Worm (Caenorhabditis elegans) whole organism, L3 larva: ENCODE data around the gene F10B5.3.
A peak's percentile ranks its signal among the peaks of the same experiment; 100 is the strongest.

Experiments used
- ZK546.5 ChIP-seq: sonication (generic microtip); optimal IDR thresholded peaks from 2 replicates; lab custom pipeline; 2017; ENCODE audit warnings: missing biosample characterization, missing genetic modification characterization
- aly-2 ChIP-seq: fragments of 150-350 bp; optimal IDR thresholded peaks from 2 replicates; lab custom pipeline; 2014; ENCODE audit warnings: missing biosample characterization, missing genetic modification characterization
- ama-1 ChIP-seq: fragments of 150-350 bp; optimal IDR thresholded peaks from 2 replicates; lab custom pipeline; 2018
- ceh-16 ChIP-seq: sonication (generic microtip); optimal IDR thresholded peaks from 2 replicates; lab custom pipeline; 2017; ENCODE audit warnings: missing biosample characterization, missing genetic modification characterization
- ceh-28 ChIP-seq: fragments of 150-350 bp; optimal IDR thresholded peaks from 2 replicates; lab custom pipeline; 2014; ENCODE audit warnings: missing biosample characterization, missing genetic modification reagents, missing genetic modification characterization
- ceh-9 ChIP-seq: sonication (generic microtip); optimal IDR thresholded peaks from 2 replicates; lab custom pipeline; 2018; ENCODE audit warnings: missing biosample characterization, missing genetic modification characterization
- daf-12 ChIP-seq: fragments of 150-350 bp; optimal IDR thresholded peaks from 2 replicates; lab custom pipeline; 2014; ENCODE audit warnings: missing biosample characterization, missing genetic modification reagents, missing genetic modification characterization
- egl-5 ChIP-seq: fragments of 150-350 bp; optimal IDR thresholded peaks from 2 replicates; lab custom pipeline; 2017; ENCODE audit warnings: missing biosample characterization, missing genetic modification reagents, missing genetic modification characterization, inconsistent platforms
- elt-1 ChIP-seq: fragments of 150-350 bp; optimal IDR thresholded peaks from 2 replicates; lab custom pipeline; 2014; ENCODE audit warnings: missing biosample characterization, missing genetic modification characterization
- elt-2 ChIP-seq: sonication (generic microtip); optimal IDR thresholded peaks from 2 replicates; lab custom pipeline; 2016; ENCODE audit warnings: missing genetic modification reagents, mild to moderate bottlenecking, missing genetic modification characterization, missing compliant biosample characterization
- elt-3 ChIP-seq, 3 experiments: fragments of 150-350 bp in 1 of 3; sonication (generic microtip) in 2 of 3; optimal IDR thresholded peaks; 2 replicates in 2 of 3; 4 replicates in 1 of 3; lab custom pipeline; 2014 to 2017; ENCODE audit warnings: missing biosample characterization in 3 of 3, missing genetic modification characterization in 3 of 3
- fkh-2 ChIP-seq: fragments of 150-350 bp; optimal IDR thresholded peaks from 2 replicates; lab custom pipeline; 2014; ENCODE audit warnings: missing biosample characterization, missing genetic modification reagents, missing genetic modification characterization
- fos-1 ChIP-seq: fragments of 150-350 bp; optimal IDR thresholded peaks from 2 replicates; lab custom pipeline; 2014; ENCODE audit warnings: missing biosample characterization, missing genetic modification characterization
- hmg-11 ChIP-seq: sonication (generic microtip); optimal IDR thresholded peaks from 2 replicates; lab custom pipeline; 2016; ENCODE audit warnings: missing genetic modification characterization, missing compliant biosample characterization
- jun-1 ChIP-seq: fragments of 150-350 bp; optimal IDR thresholded peaks from 2 replicates; lab custom pipeline; 2014; ENCODE audit warnings: missing biosample characterization, missing genetic modification reagents, missing genetic modification characterization
- lin-15B ChIP-seq: fragments of 150-350 bp; optimal IDR thresholded peaks from 2 replicates; lab custom pipeline; 2014; ENCODE audit warnings: missing biosample characterization, missing genetic modification characterization
- lin-39 ChIP-seq: fragments of 150-350 bp; optimal IDR thresholded peaks from 2 replicates; lab custom pipeline; 2018; ENCODE audit warnings: missing biosample characterization, missing genetic modification reagents, missing genetic modification characterization
- lsy-12 ChIP-seq: sonication (generic microtip); optimal IDR thresholded peaks from 2 replicates; lab custom pipeline; 2016; ENCODE audit warnings: mild to moderate bottlenecking, missing genetic modification characterization, missing compliant biosample characterization
- mdl-1 ChIP-seq: fragments of 150-350 bp; optimal IDR thresholded peaks from 2 replicates; lab custom pipeline; 2014; ENCODE audit warnings: missing biosample characterization, missing genetic modification characterization
- mml-1 ChIP-seq: fragments of 150-350 bp; sonication (generic microtip); optimal IDR thresholded peaks from 3 replicates; lab custom pipeline; 2014; ENCODE audit warnings: missing biosample characterization, missing genetic modification characterization
- nfya-1 ChIP-seq: sonication (generic microtip); optimal IDR thresholded peaks from 2 replicates; lab custom pipeline; 2017; ENCODE audit warnings: missing genetic modification characterization, mild to moderate bottlenecking, missing compliant biosample characterization, antibody characterized with exemption, moderate library complexity; ENCODE audit not compliant: insufficient read depth
- nhr-12 ChIP-seq: fragments of 150-350 bp; optimal IDR thresholded peaks from 2 replicates; lab custom pipeline; 2014; ENCODE audit warnings: missing biosample characterization, missing genetic modification characterization
- nhr-23 ChIP-seq: fragments of 150-350 bp; optimal IDR thresholded peaks from 2 replicates; lab custom pipeline; 2014; ENCODE audit warnings: missing biosample characterization, missing genetic modification reagents, missing genetic modification characterization
- nhr-25 ChIP-seq: sonication (generic microtip); optimal IDR thresholded peaks from 2 replicates; lab custom pipeline; 2017; ENCODE audit warnings: missing biosample characterization, missing genetic modification characterization
- nhr-28 ChIP-seq: fragments of 150-350 bp; optimal IDR thresholded peaks from 2 replicates; lab custom pipeline; 2014; ENCODE audit warnings: missing biosample characterization, missing genetic modification characterization
- nhr-43 ChIP-seq: sonication (generic microtip); optimal IDR thresholded peaks from 2 replicates; lab custom pipeline; 2016; ENCODE audit warnings: mild to moderate bottlenecking, missing genetic modification characterization, missing compliant biosample characterization; ENCODE audit not compliant: poor library complexity, severe bottlenecking
- nhr-67 ChIP-seq: fragments of 150-350 bp; optimal IDR thresholded peaks from 2 replicates; lab custom pipeline; 2014; ENCODE audit warnings: missing biosample characterization, missing genetic modification characterization
- nhr-77 ChIP-seq: fragments of 150-350 bp; optimal IDR thresholded peaks from 2 replicates; lab custom pipeline; 2014; ENCODE audit warnings: missing biosample characterization, missing genetic modification characterization
- pha-4 ChIP-seq: fragments of 150-350 bp; optimal IDR thresholded peaks from 2 replicates; lab custom pipeline; 2014; ENCODE audit warnings: missing biosample characterization, missing genetic modification reagents, missing genetic modification characterization
- pqm-1 ChIP-seq: fragments of 150-350 bp; optimal IDR thresholded peaks from 2 replicates; lab custom pipeline; 2017; ENCODE audit warnings: missing biosample characterization, missing genetic modification characterization, inconsistent platforms
- skn-1 ChIP-seq: fragments of 150-350 bp; optimal IDR thresholded peaks from 2 replicates; lab custom pipeline; 2014; ENCODE audit warnings: missing biosample characterization, missing genetic modification characterization
- snpc-4 ChIP-seq: fragments of 150-350 bp; optimal IDR thresholded peaks from 2 replicates; lab custom pipeline; 2014; ENCODE audit warnings: missing biosample characterization, missing genetic modification characterization
- tbx-2 ChIP-seq: sonication (generic microtip); optimal IDR thresholded peaks from 2 replicates; lab custom pipeline; 2016; ENCODE audit warnings: mild to moderate bottlenecking, missing genetic modification characterization, missing compliant biosample characterization
- unc-62 ChIP-seq: fragments of 150-350 bp; sonication (generic microtip); optimal IDR thresholded peaks from 4 replicates; lab custom pipeline; 2014; ENCODE audit warnings: missing biosample characterization, missing genetic modification reagents, missing genetic modification characterization
- zag-1 ChIP-seq: fragments of 150-350 bp; optimal IDR thresholded peaks from 2 replicates; lab custom pipeline; 2014; ENCODE audit warnings: missing biosample characterization, missing genetic modification characterization
- ztf-11 ChIP-seq: fragments of 150-350 bp; optimal IDR thresholded peaks from 2 replicates; lab custom pipeline; 2014; ENCODE audit warnings: missing biosample characterization, missing genetic modification characterization
- ztf-4 ChIP-seq: fragments of 150-350 bp; optimal IDR thresholded peaks from 2 replicates; lab custom pipeline; 2014; ENCODE audit warnings: missing biosample characterization, missing genetic modification characterization

Gene F10B5.3

DNA sequence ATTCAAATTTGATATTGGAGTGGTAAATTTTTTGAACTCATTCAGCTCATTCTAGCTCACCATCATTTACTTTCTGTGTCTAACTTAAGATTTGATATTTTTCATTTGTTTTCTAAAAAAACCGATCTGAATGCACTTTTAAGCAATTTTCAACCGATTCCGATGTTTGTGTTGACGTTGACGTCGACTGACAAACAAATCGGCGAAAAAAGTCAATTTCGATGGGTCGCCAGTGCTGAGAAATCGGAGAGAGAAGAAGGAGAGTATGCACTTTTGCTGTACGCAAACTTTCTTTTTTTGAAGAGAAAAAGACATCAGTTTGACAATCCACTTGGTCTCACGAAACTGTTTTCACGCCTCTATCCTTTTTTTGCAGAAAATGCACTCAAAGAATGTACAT lies 24.4 kb downstream of the F10B5.3 start:
- TF ChIP-seq lin-15B (no peak), pha-4 (tag; lab: Kevin White, UChicago) (peak; percentile 54)

ce11 chrII:8124867-8125266 lies 25.0 kb downstream of the F10B5.3 start, which contains the start of gene ire-1:
ire-1 (minus strand) TSS chrII:8124910.
- peak; percentile 54 for TF ChIP-seq ama-1 (lab: Kevin White, UChicago)
- peak; percentile 60 for TF ChIP-seq snpc-4 (tag; lab: Kevin White, UChicago)
- TF ChIP-seq jun-1: no peak
- TF ChIP-seq lin-15B: peak; percentile 71
- peak; percentile 29 for TF ChIP-seq nhr-25
- TF ChIP-seq ztf-4 (tag; lab: Kevin White, UChicago): no peak
- peak; percentile 68 for TF ChIP-seq hmg-11
- peak; percentile 96 for TF ChIP-seq nfya-1 (tag; lab: Kevin White, UChicago)
- peak; percentile 48 for TF ChIP-seq elt-2 (tag; lab: Kevin White, UChicago)
- peak; percentile 31 for TF ChIP-seq pqm-1 (tag; lab: Kevin White, UChicago)
- peak; percentile 21 for TF ChIP-seq lin-39 (tag; lab: Kevin White, UChicago)
- peak; percentile 8 for TF ChIP-seq egl-5 (tag; lab: Kevin White, UChicago)
- peak; percentile 1 for TF ChIP-seq lsy-12 (tag; lab: Kevin White, UChicago)
- no peak for TF ChIP-seq elt-1 (tag; lab: Kevin White, UChicago)
- no peak for TF ChIP-seq mdl-1 (tag; lab: Kevin White, UChicago)
- peak; percentile 93 for TF ChIP-seq pha-4 (tag; lab: Kevin White, UChicago)
- TF ChIP-seq nhr-23: peak; percentile 59
- TF ChIP-seq elt-3 (tag; optimal IDR thresholded peaks at IDR 0.05; lab: Kevin White, UChicago): no peak
- TF ChIP-seq nhr-28 (tag; lab: Kevin White, UChicago): no peak
- TF ChIP-seq skn-1 (tag; lab: Kevin White, UChicago): peak; percentile 42
- no peak for TF ChIP-seq nhr-12 (tag; lab: Kevin White, UChicago)
- no peak for TF ChIP-seq ztf-11 (tag; lab: Kevin White, UChicago)
- TF ChIP-seq unc-62 (GFP tag; lab: Kevin White, UChicago): no peak
- TF ChIP-seq nhr-43 (tag; lab: Kevin White, UChicago): peak; percentile 46
- no peak for TF ChIP-seq fos-1 (tag; lab: Kevin White, UChicago)

DNA sequence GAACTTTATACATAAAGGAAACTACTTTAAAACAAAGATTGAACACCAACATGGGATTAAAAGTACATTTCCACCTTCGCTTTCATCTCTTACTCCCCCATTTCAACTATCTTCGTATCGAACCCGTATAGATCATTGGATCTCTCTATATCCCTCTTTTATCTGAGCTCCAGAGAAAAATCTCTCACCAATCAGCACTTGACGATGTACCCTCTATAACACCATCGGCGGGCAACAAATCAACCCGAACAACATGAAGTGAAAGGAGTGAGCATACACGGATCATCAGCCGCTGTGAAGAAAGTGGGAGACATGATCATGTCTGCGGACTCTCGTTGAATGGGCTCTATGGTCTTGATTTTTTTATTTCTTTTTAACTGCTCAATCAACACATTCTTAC lies 32.4 kb downstream of the F10B5.3 start:
- TF ChIP-seq skn-1 (tag; lab: Kevin White, UChicago) (no peak), jun-1 (no peak), ztf-4 (tag; lab: Kevin White, UChicago) (no peak), nfya-1 (tag; lab: Kevin White, UChicago) (peak; percentile 74)

DNA sequence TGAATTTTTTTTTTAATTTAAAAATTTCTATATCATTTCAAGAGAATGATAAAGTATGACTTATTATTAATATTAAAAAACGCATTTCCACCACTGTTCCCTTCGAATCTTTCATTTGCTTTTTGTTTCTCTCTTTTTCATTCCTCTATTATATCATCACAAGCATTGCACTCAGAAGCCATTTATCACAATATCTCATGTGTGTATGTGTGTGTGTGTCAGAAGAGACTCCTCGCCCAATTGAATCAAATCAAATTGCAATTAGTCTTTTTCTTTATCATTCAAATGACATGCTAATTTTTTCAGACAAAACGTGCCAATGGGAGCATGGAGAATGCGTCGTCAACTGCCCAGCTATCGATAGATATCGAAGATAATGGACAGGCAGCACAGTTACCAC lies 33.7 kb downstream of the F10B5.3 start, which contains the start of gene unc-105:
TSS of gene unc-105 (plus strand) at position 301 of the 400 bp plus-strand sequence.
- TF ChIP-seq unc-62 (GFP tag; lab: Kevin White, UChicago) (no peak), fkh-2 (tag; lab: Kevin White, UChicago) (no peak), daf-12 (no peak), pha-4 (tag; lab: Kevin White, UChicago) (no peak), nhr-43 (tag; lab: Kevin White, UChicago) (no peak), elt-1 (tag; lab: Kevin White, UChicago) (no peak), zag-1 (tag; lab: Kevin White, UChicago) (no peak), nhr-67 (tag; lab: Kevin White, UChicago) (no peak), skn-1 (tag; lab: Kevin White, UChicago) (no peak), mdl-1 (tag; lab: Kevin White, UChicago) (no peak), jun-1 (no peak), lin-15B (no peak), ceh-28 (tag; lab: Kevin White, UChicago) (no peak), fos-1 (tag; lab: Kevin White, UChicago) (no peak), nhr-23 (no peak), hmg-11 (no peak), pqm-1 (tag; lab: Kevin White, UChicago) (no peak)

DNA sequence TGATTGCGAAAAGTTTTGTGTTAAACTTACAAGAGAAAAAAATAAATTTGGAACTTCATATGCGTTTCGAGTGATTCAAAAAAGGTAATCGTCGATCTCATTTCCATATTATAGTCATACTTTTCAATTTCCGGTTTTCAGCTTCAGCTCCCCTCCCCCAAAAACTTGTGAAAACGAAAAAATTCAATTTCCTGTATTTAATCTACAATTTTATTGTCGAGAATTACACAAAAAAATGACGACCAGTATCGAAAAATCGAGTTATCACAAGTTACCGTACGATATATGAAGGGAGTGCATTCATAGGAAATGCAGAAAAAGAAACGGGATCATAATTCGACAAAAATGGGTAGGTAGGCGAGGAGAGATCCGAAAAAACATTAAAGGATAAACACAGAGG lies 37.8 kb downstream of the F10B5.3 start, which contains the start of gene lron-4:
TSS of gene lron-4 (minus strand) at position 101 of the 400 bp plus-strand sequence.
- TF ChIP-seq fos-1 (tag; lab: Kevin White, UChicago) (no peak), pha-4 (tag; lab: Kevin White, UChicago) (no peak), lsy-12 (tag; lab: Kevin White, UChicago) (no peak), aly-2 (tag; lab: Kevin White, UChicago) (no peak), lin-15B (no peak), jun-1 (no peak), egl-5 (tag; lab: Kevin White, UChicago) (no peak), nhr-77 (tag; lab: Kevin White, UChicago) (no peak), zag-1 (tag; lab: Kevin White, UChicago) (no peak), ceh-16 (tag; lab: Kevin White, UChicago) (no peak), ama-1 (lab: Kevin White, UChicago) (no peak), ceh-9 (no peak), tbx-2 (tag; lab: Kevin White, UChicago) (no peak), ZK546.5 (tag; lab: Kevin White, UChicago) (no peak), nhr-28 (tag; lab: Kevin White, UChicago) (no peak), lin-39 (tag; lab: Kevin White, UChicago) (no peak), mml-1 (tag; lab: Kevin White, UChicago) (no peak), hmg-11 (no peak)
- TF ChIP-seq, all 47 proteins: peak for 0
